Fruit fly (Drosophila melanogaster) whole organism, embryonic: ENCODE data around the gene fit.

Source experiments
- Abd-B ChIP-seq: fragments of 200-800 bp; sonication (Bioruptor generic); optimal IDR thresholded peaks from 2 replicates; lab custom pipeline; 2018; ENCODE audit warnings: missing biosample characterization, mild to moderate bottlenecking, missing genetic modification characterization, moderate library complexity
- B-H1 ChIP-seq: fragments of 200-800 bp; sonication (Bioruptor generic); IDR thresholded peaks from 3 replicates; pipeline ENCODE4 v1.3.6; 2022; ENCODE audit warnings: missing biosample characterization, missing genetic modification characterization
- Blimp-1 ChIP-seq: fragments of 200-800 bp; sonication (Bioruptor generic); optimal IDR thresholded peaks from 3 replicates; lab custom pipeline; 2018; ENCODE audit warnings: missing biosample characterization, missing genetic modification characterization, mild to moderate bottlenecking, moderate library complexity, missing genetic modification reagents
- CG12659 ChIP-seq: fragments of 200-800 bp; sonication (Bioruptor generic); optimal IDR thresholded peaks from 3 replicates; lab custom pipeline; 2017; ENCODE audit warnings: mild to moderate bottlenecking, missing biosample characterization, missing genetic modification reagents, missing genetic modification characterization
- CG13296 ChIP-seq: fragments of 200-800 bp; sonication (Bioruptor generic); optimal IDR thresholded peaks from 3 replicates; lab custom pipeline; 2018; ENCODE audit warnings: missing biosample characterization, mild to moderate bottlenecking, missing genetic modification characterization
- CG14667 ChIP-seq: fragments of 200-800 bp; sonication (Bioruptor generic); IDR thresholded peaks from 2 replicates; pipeline ENCODE4 v1.3.6; 2022; ENCODE audit warnings: missing biosample characterization, missing genetic modification characterization
- CG15601 ChIP-seq: fragments of 200-800 bp; sonication (Bioruptor generic); optimal IDR thresholded peaks from 3 replicates; lab custom pipeline; 2019; ENCODE audit warnings: missing biosample characterization, mild to moderate bottlenecking, missing genetic modification characterization, moderate library complexity
- CG16863 ChIP-seq: fragments of 200-800 bp; sonication (Bioruptor generic); optimal IDR thresholded peaks from 3 replicates; lab custom pipeline; 2016; ENCODE audit warnings: missing biosample characterization, missing genetic modification characterization
- CG17361 ChIP-seq: fragments of 200-800 bp; sonication (Bioruptor generic); IDR thresholded peaks from 3 replicates; pipeline ENCODE4 v1.3.6; 2022; ENCODE audit warnings: missing biosample characterization, missing genetic modification characterization
- CG17385 ChIP-seq: fragments of 200-800 bp; sonication (Bioruptor generic); optimal IDR thresholded peaks from 3 replicates; lab custom pipeline; 2018; ENCODE audit warnings: missing biosample characterization, mild to moderate bottlenecking, missing genetic modification characterization
- CG17612 ChIP-seq: fragments of 200-800 bp; sonication (Bioruptor generic); IDR thresholded peaks from 2 replicates; pipeline ENCODE4 v1.3.6; 2022; ENCODE audit warnings: missing biosample characterization, missing genetic modification characterization
- CG2678 ChIP-seq: fragments of 200-800 bp; sonication (Bioruptor generic); optimal IDR thresholded peaks from 3 replicates; lab custom pipeline; 2019; ENCODE audit warnings: missing biosample characterization, mild to moderate bottlenecking, missing genetic modification characterization, moderate library complexity
- CG3163 ChIP-seq: fragments of 200-800 bp; sonication (Bioruptor generic); optimal IDR thresholded peaks from 3 replicates; lab custom pipeline; 2016; ENCODE audit warnings: missing biosample characterization, missing genetic modification characterization
- CG3995 ChIP-seq: fragments of 200-800 bp; sonication (Bioruptor generic); optimal IDR thresholded peaks from 3 replicates; lab custom pipeline; 2016; ENCODE audit warnings: missing biosample characterization, missing genetic modification characterization
- CG43689 ChIP-seq: fragments of 200-800 bp; sonication (Bioruptor generic); IDR thresholded peaks from 2 replicates; pipeline ENCODE4 v1.3.6; 2022; ENCODE audit warnings: missing biosample characterization, missing genetic modification characterization
- CG4820 ChIP-seq: fragments of 200-800 bp; sonication (Bioruptor generic); optimal IDR thresholded peaks from 3 replicates; lab custom pipeline; 2016; ENCODE audit warnings: missing biosample characterization, missing genetic modification characterization
- CG6765 ChIP-seq: fragments of 200-800 bp; sonication (Bioruptor generic); optimal IDR thresholded peaks from 3 replicates; lab custom pipeline; 2017; ENCODE audit warnings: missing biosample characterization, mild to moderate bottlenecking, missing genetic modification characterization
- CG6813 ChIP-seq: fragments of 200-800 bp; sonication (Bioruptor generic); optimal IDR thresholded peaks from 2 replicates; lab custom pipeline; 2017; ENCODE audit warnings: missing biosample characterization, missing genetic modification characterization, mild to moderate bottlenecking, moderate library complexity, missing genetic modification reagents
- CG8089 ChIP-seq: fragments of 200-800 bp; sonication (Bioruptor generic); optimal IDR thresholded peaks from 3 replicates; lab custom pipeline; 2016; ENCODE audit warnings: missing biosample characterization, missing genetic modification characterization
- CG9932 ChIP-seq: fragments of 200-800 bp; sonication (Bioruptor generic); IDR thresholded peaks from 2 replicates; pipeline ENCODE4 v1.3.6; 2022; ENCODE audit warnings: missing biosample characterization, missing genetic modification characterization
- Dek ChIP-seq: fragments of 200-800 bp; sonication (Bioruptor generic); optimal IDR thresholded peaks from 3 replicates; lab custom pipeline; 2019; ENCODE audit warnings: missing biosample characterization, mild to moderate bottlenecking, missing genetic modification characterization, moderate library complexity
- Doc2 ChIP-seq: fragments of 200-800 bp; sonication (Bioruptor generic); IDR thresholded peaks from 2 replicates; pipeline ENCODE4 v1.3.6; 2022; ENCODE audit warnings: missing biosample characterization, missing genetic modification characterization
- Ets97D ChIP-seq: fragments of 200-800 bp; sonication (Bioruptor generic); optimal IDR thresholded peaks from 3 replicates; lab custom pipeline; 2016; ENCODE audit warnings: missing biosample characterization, missing genetic modification characterization
- HLHmδ ChIP-seq: fragments of 200-800 bp; sonication (Bioruptor generic); optimal IDR thresholded peaks from 2 replicates; lab custom pipeline; 2018; ENCODE audit warnings: missing biosample characterization, mild to moderate bottlenecking, missing genetic modification characterization, moderate library complexity
- Jarid2 ChIP-seq: fragments of 200-800 bp; sonication (Bioruptor generic); optimal IDR thresholded peaks from 3 replicates; lab custom pipeline; 2017; ENCODE audit warnings: mild to moderate bottlenecking, missing biosample characterization, missing genetic modification reagents, missing genetic modification characterization
- Lpt ChIP-seq: fragments of >200 bp; optimal IDR thresholded peaks from 2 replicates; lab custom pipeline; 2018; ENCODE audit warnings: missing biosample characterization, missing genetic modification characterization
- Ravus ChIP-seq: fragments of 200-800 bp; sonication (Bioruptor generic); IDR thresholded peaks from 2 replicates; pipeline ENCODE4 v1.3.6; 2022; ENCODE audit warnings: missing biosample characterization, missing genetic modification characterization
- Taf1 ChIP-seq: fragments of 200-800 bp; sonication (Bioruptor generic); IDR thresholded peaks from 2 replicates; pipeline ENCODE4 v1.3.6; 2022; ENCODE audit warnings: missing biosample characterization, missing genetic modification characterization
- Tbp ChIP-seq: fragments of >200 bp; optimal IDR thresholded peaks from 2 replicates; lab custom pipeline; 2018; ENCODE audit warnings: missing biosample characterization, missing genetic modification characterization
- Xbp1 ChIP-seq: fragments of 200-800 bp; sonication (Bioruptor generic); optimal IDR thresholded peaks from 3 replicates; lab custom pipeline; 2016; ENCODE audit warnings: missing biosample characterization, mild to moderate bottlenecking, missing genetic modification characterization
- bowl ChIP-seq: fragments of 200-800 bp; sonication (Bioruptor generic); IDR thresholded peaks from 2 replicates; pipeline ENCODE4 v1.3.6; 2022; ENCODE audit warnings: missing biosample characterization, missing genetic modification characterization
- br ChIP-seq: fragments of >200 bp; optimal IDR thresholded peaks from 2 replicates; lab custom pipeline; 2017
- chif ChIP-seq, 2 experiments: fragments of 200-800 bp; sonication (Bioruptor generic); optimal IDR thresholded peaks; 3 replicates each; lab custom pipeline; 2016; ENCODE audit warnings: missing biosample characterization in 2 of 2, missing genetic modification characterization in 2 of 2
- ftz-f1 ChIP-seq: fragments of 200-800 bp; sonication (Bioruptor generic); optimal IDR thresholded peaks from 2 replicates; lab custom pipeline; 2016; ENCODE audit warnings: missing biosample characterization, missing genetic modification characterization
- gcm ChIP-seq: fragments of 200-800 bp; sonication (Bioruptor generic); optimal IDR thresholded peaks from 2 replicates; lab custom pipeline; 2019; ENCODE audit warnings: missing biosample characterization, mild to moderate bottlenecking, missing genetic modification characterization, moderate library complexity
- h ChIP-seq: fragments of >200 bp; optimal IDR thresholded peaks from 2 replicates; lab custom pipeline; 2017
- jigr1 ChIP-seq: fragments of 200-800 bp; sonication (Bioruptor generic); IDR thresholded peaks from 3 replicates; pipeline ENCODE4 v1.3.6; 2022; ENCODE audit warnings: missing biosample characterization, missing genetic modification characterization
- kah ChIP-seq: fragments of 200-800 bp; sonication (Bioruptor generic); optimal IDR thresholded peaks from 2 replicates; lab custom pipeline; 2018; ENCODE audit warnings: missing biosample characterization, mild to moderate bottlenecking, missing genetic modification characterization
- kay ChIP-seq: fragments of 200-800 bp; sonication (Bioruptor generic); optimal IDR thresholded peaks from 2 replicates; lab custom pipeline; 2016; ENCODE audit warnings: missing biosample characterization, missing genetic modification characterization
- onecut ChIP-seq: fragments of 200-800 bp; sonication (Bioruptor generic); IDR thresholded peaks from 2 replicates; pipeline ENCODE4 v1.3.6; 2022; ENCODE audit warnings: missing biosample characterization, missing genetic modification characterization
- pan ChIP-seq, 4 experiments: fragments of >200 bp in 3 of 4; fragments of 200-800 bp in 1 of 4; sonication (Bioruptor generic) in 1 of 4; optimal IDR thresholded peaks in 3 of 4; IDR thresholded peaks in 1 of 4; 2 replicates each; pipeline versions ENCODE4 v1.3.6 to Lab custom; 2017 to 2022; ENCODE audit warnings: missing biosample characterization in 2 of 4, missing genetic modification characterization in 2 of 4, mixed read lengths in 1 of 4
- pros ChIP-seq: fragments of 200-800 bp; sonication (Bioruptor generic); optimal IDR thresholded peaks from 3 replicates; lab custom pipeline; 2019; ENCODE audit warnings: missing biosample characterization, mild to moderate bottlenecking, missing genetic modification characterization, moderate library complexity
- pum ChIP-seq: fragments of 200-800 bp; sonication (Bioruptor generic); optimal IDR thresholded peaks from 2 replicates; lab custom pipeline; 2016; ENCODE audit warnings: missing biosample characterization, missing genetic modification characterization
- pzg ChIP-seq: fragments of 200-800 bp; sonication (Bioruptor generic); optimal IDR thresholded peaks from 3 replicates; lab custom pipeline; 2018; ENCODE audit warnings: missing biosample characterization, mild to moderate bottlenecking, missing genetic modification characterization, moderate library complexity
- scrt ChIP-seq: fragments of 200-800 bp; sonication (Bioruptor generic); optimal IDR thresholded peaks from 2 replicates; lab custom pipeline; 2018; ENCODE audit warnings: missing biosample characterization, mild to moderate bottlenecking, missing genetic modification characterization, moderate library complexity
- sob ChIP-seq: fragments of 200-800 bp; sonication (Bioruptor generic); IDR thresholded peaks from 2 replicates; pipeline ENCODE4 v1.3.6; 2022; ENCODE audit warnings: missing biosample characterization, missing genetic modification characterization
- trh ChIP-seq: fragments of 200-800 bp; sonication (Bioruptor generic); optimal IDR thresholded peaks from 2 replicates; lab custom pipeline; 2016; ENCODE audit warnings: missing biosample characterization, missing genetic modification characterization
- unc-4 ChIP-seq: fragments of 200-800 bp; sonication (Bioruptor generic); IDR thresholded peaks from 2 replicates; pipeline ENCODE4 v1.3.6; 2022; ENCODE audit warnings: missing biosample characterization, missing genetic modification characterization; ENCODE audit not compliant: partially characterized antibody
- vfl ChIP-seq: fragments of 200-800 bp; sonication (Bioruptor generic); optimal IDR thresholded peaks from 2 replicates; lab custom pipeline; 2016; ENCODE audit warnings: missing biosample characterization, missing genetic modification characterization

The fit gene

dm6 chr3R:21870158-21870971 is 13.9 kb downstream of the fit start, which contains the start of gene CG31431 (continued):
- TF ChIP-seq CG17361 (GFP tag; lab: Robert Waterston, UW) (peak; percentile 97), CG8089 (GFP tag; lab: Kevin White, UChicago) (peak; percentile 95), CG3995 (GFP tag; lab: Kevin White, UChicago) (peak; percentile 81), CG17612 (GFP tag; lab: Robert Waterston, UW) (peak; percentile 93), CG13296 (peak; percentile 98), CG12659 (GFP tag; lab: Kevin White, UChicago) (peak; percentile 98), unc-4 (GFP tag; lab: Robert Waterston, UW) (no peak), trh (GFP tag; lab: Kevin White, UChicago) (peak; percentile 87), jigr1 (GFP tag; lab: Robert Waterston, UW) (peak; percentile 84), bowl (GFP tag; lab: Robert Waterston, UW) (peak; percentile 92), Lpt (GFP tag; lab: Kevin White, UChicago) (no peak), sob (GFP tag; lab: Robert Waterston, UW) (peak; percentile 99), CG3163 (peak; percentile 88), CG15601 (tag; lab: Kevin White, UChicago) (peak; percentile 90), Abd-B (GFP tag; lab: Kevin White, UChicago) (peak; percentile 93), chif (GFP tag; optimal IDR thresholded peaks at IDR 0.05; lab: Kevin White, UChicago) (peak; percentile 97), CG6813 (GFP tag; lab: Kevin White, UChicago) (peak; percentile 98), CG4820 (GFP tag; lab: Kevin White, UChicago) (peak; percentile 98), scrt (GFP tag; lab: Kevin White, UChicago) (peak; percentile 95), Jarid2 (GFP tag; lab: Kevin White, UChicago) (peak; percentile 85), ftz-f1 (GFP tag; lab: Kevin White, UChicago) (peak; percentile 83), Ets97D (GFP tag; lab: Kevin White, UChicago) (peak; percentile 90), CG17385 (peak; percentile 96), pzg (peak; percentile 38), br (no peak), Tbp (GFP tag; lab: Kevin White, UChicago) (no peak), pum (GFP tag; lab: Kevin White, UChicago) (peak; percentile 97), HLHmδ (GFP tag; lab: Kevin White, UChicago) (peak; percentile 3), onecut (GFP tag; lab: Robert Waterston, UW) (peak; percentile 93), gcm (GFP tag; lab: Kevin White, UChicago) (peak; percentile 95), Xbp1 (GFP tag; lab: Kevin White, UChicago) (peak; percentile 97), CG9932 (GFP tag; lab: Robert Waterston, UW) (peak; percentile 96), Dek (tag; lab: Kevin White, UChicago) (peak; percentile 97), pan (optimal IDR thresholded peaks at IDR 0.05; lab: Kevin White, UChicago) (no peak), pan (GFP tag; optimal IDR thresholded peaks at IDR 0.05 in 1 of 2, IDR thresholded peaks at IDR 0.05 in 1 of 2) (peak in 1 of 2 experiments; percentile 98), B-H1 (GFP tag; lab: Robert Waterston, UW) (peak; percentile 95), CG43689 (GFP tag; lab: Robert Waterston, UW) (peak; percentile 95), vfl (GFP tag; lab: Kevin White, UChicago) (peak; percentile 96), CG6765 (peak; percentile 92), Taf1 (GFP tag; lab: Robert Waterston, UW) (peak; percentile 97), kay (peak; percentile 95), CG2678 (peak; percentile 98), Doc2 (GFP tag; lab: Robert Waterston, UW) (peak; percentile 90), Blimp-1 (GFP tag; lab: Kevin White, UChicago) (peak; percentile 95), h (lab: Kevin White, UChicago) (no peak), pros (GFP tag; lab: Kevin White, UChicago) (peak; percentile 67), Ravus (GFP tag; lab: Robert Waterston, UW) (peak; percentile 94), CG14667 (GFP tag; lab: Robert Waterston, UW) (peak; percentile 96), CG16863 (GFP tag; lab: Kevin White, UChicago) (peak; percentile 96), kah (peak; percentile 93)
